Worm (Caenorhabditis elegans): ENCODE data around the gene slc-46A.
A peak's percentile ranks its signal among the peaks of the same experiment; 100 is the strongest.

DNA sequence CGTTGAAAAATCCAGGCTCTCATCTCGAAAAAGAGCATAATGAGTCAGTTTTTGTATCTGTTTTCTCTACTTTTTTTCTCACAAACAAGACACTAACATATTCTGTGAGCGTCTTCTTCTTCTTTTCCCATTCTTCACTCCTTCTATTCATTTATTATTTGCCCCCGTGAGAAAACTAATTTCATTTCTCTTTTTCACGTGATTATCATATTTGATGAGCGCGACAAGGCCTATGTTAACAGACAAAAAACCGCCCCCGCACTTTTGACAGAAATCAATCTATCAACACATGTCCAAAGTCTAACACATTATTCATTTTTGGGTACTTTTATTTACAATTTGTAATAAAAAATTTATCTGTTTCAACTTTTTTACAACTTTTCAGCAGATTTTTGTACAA is 18.6 kb downstream of the slc-46A start:
- TF ChIP-seq ama-1 (optimal IDR thresholded peaks at IDR 0.05) (no peak), unc-62 (GFP tag; optimal IDR thresholded peaks at IDR 0.05) (no peak), elt-3 (tag; optimal IDR thresholded peaks at IDR 0.05) (peak in 1 of 6 experiments; percentile 47), skn-1 (tag; optimal IDR thresholded peaks at IDR 0.05) (no peak), jun-1 (tag; optimal IDR thresholded peaks at IDR 0.05) (no peak), lin-14 (GFP tag; optimal IDR thresholded peaks at IDR 0.05) (peak; percentile 69), ets-5 (GFP tag; IDR thresholded peaks at IDR 0.05) (no peak), nhr-84 (tag; optimal IDR thresholded peaks at IDR 0.05) (no peak), lin-35 (GFP tag; optimal IDR thresholded peaks at IDR 0.05) (peak in 1 of 2 experiments; percentile 25), nhr-76 (tag; optimal IDR thresholded peaks at IDR 0.05) (no peak), lir-3 (tag; optimal IDR thresholded peaks at IDR 0.05; ENCODE audit: poor library complexity) (no peak), nhr-28 (tag; optimal IDR thresholded peaks at IDR 0.05) (no peak), aly-2 (tag; optimal IDR thresholded peaks at IDR 0.05) (no peak), dsc-1 (tag; optimal IDR thresholded peaks at IDR 0.05) (no peak)

Measured in whole organism, L1 larva.